Worm (Caenorhabditis elegans): ENCODE results near the gene bath-23.

DNA sequence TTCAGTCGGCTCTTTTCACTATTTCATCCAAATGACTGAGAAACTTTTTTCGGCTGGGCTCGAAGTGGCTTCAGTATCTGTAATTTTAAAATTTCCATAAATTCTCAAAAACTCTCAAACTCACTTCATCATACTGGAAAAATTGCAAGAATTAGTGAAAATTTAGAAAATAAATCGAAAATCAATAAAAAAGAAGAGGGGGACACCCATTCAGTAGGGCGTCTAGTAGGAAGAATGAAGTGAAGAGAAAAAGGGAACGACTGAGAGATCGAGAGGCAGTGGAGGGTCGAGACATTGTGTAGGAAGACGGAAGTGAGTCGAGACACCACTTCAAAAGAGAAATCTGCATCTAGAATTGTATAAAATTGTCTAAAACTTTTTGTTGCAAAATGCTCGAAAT is 2.8 kb downstream of the bath-23 start:
- no peak for TF ChIP-seq lin-13 (tag; optimal IDR thresholded peaks at IDR 0.05)
- no peak for TF ChIP-seq lsy-2 (tag; optimal IDR thresholded peaks at IDR 0.05)
- TF ChIP-seq nhr-12 (tag; optimal IDR thresholded peaks at IDR 0.05): no peak
- TF ChIP-seq unc-39 (tag; optimal IDR thresholded peaks at IDR 0.05): no peak
- TF ChIP-seq ces-1 (GFP tag; optimal IDR thresholded peaks at IDR 0.05): peak; percentile 77
- TF ChIP-seq snpc-4 (tag; optimal IDR thresholded peaks at IDR 0.05): no peak
- no peak for TF ChIP-seq pha-4 (tag; optimal IDR thresholded peaks at IDR 0.05)
- TF ChIP-seq nhr-237 (tag; optimal IDR thresholded peaks at IDR 0.05): no peak
- TF ChIP-seq ztf-11 (tag; optimal IDR thresholded peaks at IDR 0.05): no peak
- TF ChIP-seq ceh-39 (tag; optimal IDR thresholded peaks at IDR 0.05): no peak
- TF ChIP-seq unc-62 (GFP tag; optimal IDR thresholded peaks at IDR 0.05): no peak
- TF ChIP-seq drap-1 (GFP tag; optimal IDR thresholded peaks at IDR 0.05): no peak
- no peak for TF ChIP-seq bed-3 (GFP tag; optimal IDR thresholded peaks at IDR 0.05)
